Worm (Caenorhabditis elegans): ENCODE measurements around the gene C08F8.15.

- TF ChIP-seq ztf-4 (tag; optimal IDR thresholded peaks at IDR 0.05) (no peak), ceh-82 (tag; optimal IDR thresholded peaks at IDR 0.05) (no peak), lsy-2 (tag; optimal IDR thresholded peaks at IDR 0.05) (no peak), nhr-23 (tag; optimal IDR thresholded peaks at IDR 0.05) (no peak), nhr-237 (tag; optimal IDR thresholded peaks at IDR 0.05) (no peak), F13H6.1 (tag; optimal IDR thresholded peaks at IDR 0.05) (no peak)
Observed at ce11 chrIV:11126028-11126427, 34.6 kb downstream of the C08F8.15 start.
